Worm (Caenorhabditis elegans): ENCODE measurements around the gene E01G6.1.

Gene E01G6.1

DNA sequence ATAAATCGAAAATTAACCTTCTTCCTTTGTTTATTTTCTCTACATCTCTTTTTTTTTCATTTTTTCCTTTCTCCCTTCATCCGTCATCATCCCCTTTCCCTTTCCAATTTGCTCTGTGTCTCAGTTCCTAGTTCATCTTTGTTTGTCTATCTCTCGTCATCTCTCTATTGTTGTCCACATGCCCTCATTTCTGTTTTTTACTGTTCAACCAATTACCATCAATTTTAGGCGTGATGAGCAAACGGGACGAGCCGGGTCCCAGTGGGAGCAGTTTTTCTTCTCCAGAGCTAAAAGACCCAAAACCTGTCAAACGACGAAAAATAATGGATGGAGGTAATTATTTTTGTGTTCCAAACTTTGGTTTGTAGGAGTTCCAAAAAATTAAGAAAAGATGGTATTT is 25.3 kb upstream of the E01G6.1 start, which contains the start of gene C23H4.6:
TSS of gene C23H4.6 (plus strand) at position 219 of the 400 bp plus-strand sequence.
- TF ChIP-seq snpc-4 (tag; optimal IDR thresholded peaks at IDR 0.05) (no peak), nhr-237 (tag; optimal IDR thresholded peaks at IDR 0.05) (no peak), nhr-43 (tag; optimal IDR thresholded peaks at IDR 0.05; ENCODE audit: poor library complexity, severe bottlenecking) (no peak), hmg-11 (tag; optimal IDR thresholded peaks at IDR 0.05) (no peak), pqm-1 (tag; optimal IDR thresholded peaks at IDR 0.05) (no peak), eor-1 (tag; optimal IDR thresholded peaks at IDR 0.05) (no peak), ztf-11 (tag; optimal IDR thresholded peaks at IDR 0.05) (no peak), aly-2 (tag; optimal IDR thresholded peaks at IDR 0.05) (no peak), egl-5 (tag; optimal IDR thresholded peaks at IDR 0.05) (no peak), nhr-11 (tag; optimal IDR thresholded peaks at IDR 0.05) (no peak)

ce11 chrX:12241457-12241856 is 19.2 kb upstream of the E01G6.1 start, which contains the start of gene cest-3:
cest-3 (plus strand) TSS chrX:12241646.
- TF ChIP-seq nhr-25 (tag; optimal IDR thresholded peaks at IDR 0.05) = no peak
- peak; percentile 50 for TF ChIP-seq pqm-1 (tag; optimal IDR thresholded peaks at IDR 0.05)
- TF ChIP-seq fkh-2 (tag; optimal IDR thresholded peaks at IDR 0.05) = no peak
- TF ChIP-seq mml-1 (tag; optimal IDR thresholded peaks at IDR 0.05) = no peak
- TF ChIP-seq pha-4 (tag; optimal IDR thresholded peaks at IDR 0.05) = peak; percentile 53
- no peak for TF ChIP-seq ZK546.5 (tag; optimal IDR thresholded peaks at IDR 0.05)
- TF ChIP-seq fkh-10 (GFP tag; optimal IDR thresholded peaks at IDR 0.05) = no peak
- no peak for TF ChIP-seq daf-12 (tag; optimal IDR thresholded peaks at IDR 0.05)
- no peak for TF ChIP-seq elt-1 (tag; optimal IDR thresholded peaks at IDR 0.05)
- peak; percentile 37 for TF ChIP-seq elt-2 (tag; optimal IDR thresholded peaks at IDR 0.05)
- no peak for TF ChIP-seq sea-2 (GFP tag; optimal IDR thresholded peaks at IDR 0.05)

DNA sequence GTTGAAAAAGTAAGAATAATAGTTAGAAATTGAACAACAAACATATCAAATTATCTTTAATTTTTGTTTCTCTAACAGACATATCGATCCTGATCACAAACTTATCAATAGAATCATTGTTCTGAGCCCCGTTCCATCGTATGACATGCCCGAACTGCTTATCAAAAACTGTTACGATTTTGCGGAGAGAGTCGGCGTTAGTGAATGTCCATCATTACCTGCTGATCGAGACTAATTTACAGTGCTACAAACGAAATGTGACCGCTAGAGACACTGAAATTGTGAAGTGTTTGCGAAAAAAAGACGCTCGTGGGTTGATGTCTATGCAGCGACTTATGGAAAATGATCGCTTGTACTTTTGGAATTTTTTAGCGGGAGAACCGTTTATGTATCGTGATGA is 17.8 kb upstream of the E01G6.1 start:
- TF ChIP-seq nhr-25 (tag; optimal IDR thresholded peaks at IDR 0.05) = no peak
- no peak for TF ChIP-seq ztf-4 (tag; optimal IDR thresholded peaks at IDR 0.05)
- no peak for TF ChIP-seq nhr-67 (tag; optimal IDR thresholded peaks at IDR 0.05)
- peak; percentile 39 for TF ChIP-seq elt-2 (tag; optimal IDR thresholded peaks at IDR 0.05)
- no peak for TF ChIP-seq eor-1 (tag; optimal IDR thresholded peaks at IDR 0.05)
- TF ChIP-seq ztf-11 (tag; optimal IDR thresholded peaks at IDR 0.05) = no peak

- TF ChIP-seq lin-39 (tag; optimal IDR thresholded peaks at IDR 0.05) = no peak
- no peak for TF ChIP-seq zag-1 (tag; optimal IDR thresholded peaks at IDR 0.05)
- TF ChIP-seq ama-1 (optimal IDR thresholded peaks at IDR 0.05) = no peak
- no peak for TF ChIP-seq egl-5 (tag; optimal IDR thresholded peaks at IDR 0.05)
- no peak for TF ChIP-seq snpc-4 (tag; optimal IDR thresholded peaks at IDR 0.05)
- TF ChIP-seq ztf-11 (tag; optimal IDR thresholded peaks at IDR 0.05) = no peak
- TF ChIP-seq nhr-237 (tag; optimal IDR thresholded peaks at IDR 0.05) = no peak
- no peak for TF ChIP-seq fkh-10 (GFP tag; optimal IDR thresholded peaks at IDR 0.05)
- no peak for TF ChIP-seq lin-15B (tag; optimal IDR thresholded peaks at IDR 0.05)
- no peak for TF ChIP-seq nhr-67 (tag; optimal IDR thresholded peaks at IDR 0.05)
- no peak for TF ChIP-seq pqm-1 (tag; optimal IDR thresholded peaks at IDR 0.05)
- TF ChIP-seq ZK546.5 (tag; optimal IDR thresholded peaks at IDR 0.05) = no peak
- no peak for TF ChIP-seq nhr-23 (tag; optimal IDR thresholded peaks at IDR 0.05)
- TF ChIP-seq eor-1 (tag; optimal IDR thresholded peaks at IDR 0.05) = no peak
- no peak for TF ChIP-seq nhr-12 (tag; optimal IDR thresholded peaks at IDR 0.05)
- no peak for TF ChIP-seq ceh-9 (tag; optimal IDR thresholded peaks at IDR 0.05)
Observed at ce11 chrX:12248140-12248539, 12.5 kb upstream of the E01G6.1 start.

DNA sequence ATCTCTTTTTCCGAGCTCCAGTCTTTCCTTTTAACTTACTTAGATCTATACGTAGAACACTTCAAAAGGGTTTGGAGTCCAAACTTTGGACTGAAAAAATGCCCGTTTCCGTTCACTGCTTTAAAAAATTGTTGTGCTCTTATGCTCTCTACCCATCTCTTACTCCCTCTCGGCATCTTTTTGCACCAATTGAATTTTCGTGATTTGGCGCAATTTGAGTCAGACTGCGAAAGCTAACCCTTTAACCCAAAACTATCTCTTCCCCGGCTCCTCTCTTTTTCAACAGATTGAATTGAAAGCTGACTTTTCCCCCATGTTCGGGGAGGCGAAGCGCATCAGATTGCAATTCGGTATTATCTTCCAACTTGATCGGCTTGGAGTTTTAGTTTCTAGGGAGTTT is 8.5 kb upstream of the E01G6.1 start:
- TF ChIP-seq egl-5 (tag; optimal IDR thresholded peaks at IDR 0.05) (no peak), jun-1 (tag; optimal IDR thresholded peaks at IDR 0.05) (no peak), nhr-77 (tag; optimal IDR thresholded peaks at IDR 0.05) (no peak), nfya-1 (tag; optimal IDR thresholded peaks at IDR 0.05; ENCODE audit: insufficient read depth) (no peak), ztf-11 (tag; optimal IDR thresholded peaks at IDR 0.05) (no peak), pha-4 (tag; optimal IDR thresholded peaks at IDR 0.05) (no peak), elt-2 (tag; optimal IDR thresholded peaks at IDR 0.05) (no peak), nhr-25 (tag; optimal IDR thresholded peaks at IDR 0.05) (no peak), sea-2 (GFP tag; optimal IDR thresholded peaks at IDR 0.05) (no peak), ceh-16 (tag; optimal IDR thresholded peaks at IDR 0.05) (no peak), elt-3 (tag; optimal IDR thresholded peaks at IDR 0.05) (no peak), nhr-43 (tag; optimal IDR thresholded peaks at IDR 0.05; ENCODE audit: poor library complexity, severe bottlenecking) (no peak), nhr-28 (tag; optimal IDR thresholded peaks at IDR 0.05) (no peak), tbx-2 (tag; optimal IDR thresholded peaks at IDR 0.05) (no peak), fos-1 (tag; optimal IDR thresholded peaks at IDR 0.05) (no peak), fkh-2 (tag; optimal IDR thresholded peaks at IDR 0.05) (no peak), nhr-237 (tag; optimal IDR thresholded peaks at IDR 0.05) (no peak)
